Fruit fly (Drosophila melanogaster): ENCODE measurements around the gene CG7568.

Gene CG7568

DNA sequence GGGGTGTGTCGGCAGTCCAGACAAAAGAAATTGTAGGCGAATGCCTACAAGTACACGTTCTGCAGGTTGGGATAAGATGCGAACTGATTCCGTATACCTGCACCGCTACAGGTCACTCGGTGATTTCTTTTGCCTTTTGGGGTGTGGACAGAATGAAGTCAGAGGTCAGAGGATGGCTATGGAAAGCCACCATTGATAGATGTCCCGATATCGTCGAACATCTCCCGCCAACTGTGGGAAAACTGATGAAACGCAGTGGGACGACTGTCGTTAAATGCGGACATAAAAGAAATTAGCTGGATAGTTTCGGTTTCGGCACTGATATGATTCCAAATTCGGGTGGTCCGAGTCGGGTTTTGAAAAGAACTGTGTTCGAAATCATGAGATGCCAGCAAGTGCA is 13.9 kb downstream of the CG7568 start:
- TF ChIP-seq cnc (optimal IDR thresholded peaks at IDR 0.05) (no peak), tj (GFP tag; optimal IDR thresholded peaks at IDR 0.05) (no peak), CG5204 (GFP tag; optimal IDR thresholded peaks at IDR 0.05) (no peak), bab1 (GFP tag; optimal IDR thresholded peaks at IDR 0.05) (no peak), CG12768 (GFP tag; optimal IDR thresholded peaks at IDR 0.05) (no peak), CG14711 (tag; optimal IDR thresholded peaks at IDR 0.05) (no peak), CG7045 (GFP tag; optimal IDR thresholded peaks at IDR 0.05) (no peak), Clk (GFP tag; optimal IDR thresholded peaks at IDR 0.05) (no peak), Hr96 (GFP tag; optimal IDR thresholded peaks at IDR 0.05) (no peak), toe (GFP tag; optimal IDR thresholded peaks at IDR 0.05) (no peak), Mnt (GFP tag; optimal IDR thresholded peaks at IDR 0.05) (no peak), cic (GFP tag; optimal IDR thresholded peaks at IDR 0.05) (no peak), CG33017 (tag; optimal IDR thresholded peaks at IDR 0.05) (no peak), ovo (GFP tag; optimal IDR thresholded peaks at IDR 0.05) (no peak), Crg-1 (GFP tag; optimal IDR thresholded peaks at IDR 0.05) (no peak)

- no peak for TF ChIP-seq CG11617 (GFP tag; optimal IDR thresholded peaks at IDR 0.05)
- no peak for TF ChIP-seq CG12768 (GFP tag; optimal IDR thresholded peaks at IDR 0.05)
- TF ChIP-seq bab1 (GFP tag; optimal IDR thresholded peaks at IDR 0.05), result no peak
- TF ChIP-seq cnc (optimal IDR thresholded peaks at IDR 0.05), result no peak
- no peak for TF ChIP-seq pad (GFP tag; optimal IDR thresholded peaks at IDR 0.05)
- TF ChIP-seq CG7045 (GFP tag; optimal IDR thresholded peaks at IDR 0.05), result no peak
- no peak for TF ChIP-seq toe (GFP tag; optimal IDR thresholded peaks at IDR 0.05)
- TF ChIP-seq Crg-1 (GFP tag; optimal IDR thresholded peaks at IDR 0.05), result no peak
- TF ChIP-seq Hr96 (GFP tag; optimal IDR thresholded peaks at IDR 0.05), result no peak
- no peak for TF ChIP-seq Mnt (GFP tag; optimal IDR thresholded peaks at IDR 0.05)
- no peak for TF ChIP-seq ovo (GFP tag; optimal IDR thresholded peaks at IDR 0.05)
- no peak for TF ChIP-seq CG33017 (tag; optimal IDR thresholded peaks at IDR 0.05)
- TF ChIP-seq Clk (GFP tag; optimal IDR thresholded peaks at IDR 0.05), result no peak
Measured at dm6 chr3R:29585015-29585701, 15.5 kb downstream of the CG7568 start.

dm6 chr3R:29584266-29584665 is 16.4 kb downstream of the CG7568 start:
- TF ChIP-seq CG12768 (GFP tag; optimal IDR thresholded peaks at IDR 0.05) (no peak), cnc (optimal IDR thresholded peaks at IDR 0.05) (no peak), cic (GFP tag; optimal IDR thresholded peaks at IDR 0.05) (no peak), CG1620 (GFP tag; optimal IDR thresholded peaks at IDR 0.05) (no peak), CG7045 (GFP tag; optimal IDR thresholded peaks at IDR 0.05) (no peak), Mnt (GFP tag; optimal IDR thresholded peaks at IDR 0.05) (no peak), CG33017 (tag; optimal IDR thresholded peaks at IDR 0.05) (no peak), CG14711 (tag; optimal IDR thresholded peaks at IDR 0.05) (no peak), CG7101 (tag; optimal IDR thresholded peaks at IDR 0.05) (no peak), Clk (GFP tag; optimal IDR thresholded peaks at IDR 0.05) (no peak), bab1 (GFP tag; optimal IDR thresholded peaks at IDR 0.05) (no peak), kay (GFP tag; ENCODE audit: borderline replicate concordance) (no peak), pad (GFP tag; optimal IDR thresholded peaks at IDR 0.05) (no peak), CG11617 (GFP tag; optimal IDR thresholded peaks at IDR 0.05) (no peak), Hr96 (GFP tag; optimal IDR thresholded peaks at IDR 0.05) (no peak), CG5204 (GFP tag; optimal IDR thresholded peaks at IDR 0.05) (no peak), toe (GFP tag; optimal IDR thresholded peaks at IDR 0.05) (no peak)

DNA sequence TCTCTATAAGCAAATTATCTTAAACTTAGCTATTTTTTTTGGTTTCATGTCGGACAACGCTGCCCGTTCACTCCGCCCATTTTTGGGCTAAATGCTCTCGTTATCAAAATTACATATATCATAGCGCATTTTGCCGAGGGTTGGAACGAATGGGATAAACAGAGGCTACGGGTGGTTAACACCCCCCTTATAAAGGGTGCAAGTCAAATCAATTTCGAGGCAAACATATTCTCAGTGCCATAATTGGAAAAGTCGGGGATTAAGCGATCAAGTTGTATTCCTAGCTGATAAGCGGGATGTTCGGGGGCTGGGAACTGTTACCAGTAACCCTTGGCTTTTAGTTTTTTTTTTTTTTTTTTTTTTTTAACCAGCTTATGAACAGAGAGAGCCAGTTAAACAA is 17.4 kb downstream of the CG7568 start:
- TF ChIP-seq Crg-1 (GFP tag; optimal IDR thresholded peaks at IDR 0.05) (no peak), CG14711 (tag; optimal IDR thresholded peaks at IDR 0.05) (no peak), CG5204 (GFP tag; optimal IDR thresholded peaks at IDR 0.05) (no peak), Hr96 (GFP tag; optimal IDR thresholded peaks at IDR 0.05) (no peak), Clk (GFP tag; optimal IDR thresholded peaks at IDR 0.05) (no peak), CG11617 (GFP tag; optimal IDR thresholded peaks at IDR 0.05) (no peak)

dm6 chr3R:29581420-29581819 is 19.2 kb downstream of the CG7568 start:
- TF ChIP-seq tj (GFP tag; optimal IDR thresholded peaks at IDR 0.05), result no peak
- no peak for TF ChIP-seq kay (GFP tag; ENCODE audit: borderline replicate concordance)
- TF ChIP-seq Mnt (GFP tag; optimal IDR thresholded peaks at IDR 0.05), result no peak
- TF ChIP-seq CG33017 (tag; optimal IDR thresholded peaks at IDR 0.05), result no peak
- no peak for TF ChIP-seq CG7101 (tag; optimal IDR thresholded peaks at IDR 0.05)
- TF ChIP-seq cic (GFP tag; optimal IDR thresholded peaks at IDR 0.05), result no peak
- TF ChIP-seq toe (GFP tag; optimal IDR thresholded peaks at IDR 0.05), result no peak
- no peak for TF ChIP-seq Hr96 (GFP tag; optimal IDR thresholded peaks at IDR 0.05)
- no peak for TF ChIP-seq ovo (GFP tag; optimal IDR thresholded peaks at IDR 0.05)
- TF ChIP-seq pad (GFP tag; optimal IDR thresholded peaks at IDR 0.05), result no peak
- TF ChIP-seq cnc (optimal IDR thresholded peaks at IDR 0.05), result no peak
- no peak for TF ChIP-seq Crg-1 (GFP tag; optimal IDR thresholded peaks at IDR 0.05)
- no peak for TF ChIP-seq CG14711 (tag; optimal IDR thresholded peaks at IDR 0.05)
- no peak for TF ChIP-seq CG7045 (GFP tag; optimal IDR thresholded peaks at IDR 0.05)
- no peak for TF ChIP-seq CG5204 (GFP tag; optimal IDR thresholded peaks at IDR 0.05)
- no peak for TF ChIP-seq Clk (GFP tag; optimal IDR thresholded peaks at IDR 0.05)

DNA sequence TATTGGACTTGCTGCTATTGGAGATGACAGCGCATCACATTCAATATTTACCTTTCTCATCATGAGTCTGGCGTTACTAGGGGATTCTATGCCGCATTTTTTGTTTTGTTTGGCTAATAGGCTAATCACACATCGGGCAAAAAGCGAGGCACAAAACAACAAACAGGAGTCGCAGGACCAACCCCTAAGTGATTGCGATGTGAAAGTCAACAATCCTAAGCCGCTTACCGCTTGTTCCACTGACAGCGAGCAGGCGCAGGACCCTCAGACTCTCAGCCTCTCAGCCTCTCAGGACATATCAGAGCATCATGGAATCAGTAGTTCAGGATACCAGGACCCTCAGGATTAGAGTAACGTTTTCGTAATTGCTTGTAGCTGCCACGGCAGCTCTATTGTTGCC is 24.7 kb downstream of the CG7568 start:
- no peak for TF ChIP-seq CG7045 (GFP tag; optimal IDR thresholded peaks at IDR 0.05)
- no peak for TF ChIP-seq CG1620 (GFP tag; optimal IDR thresholded peaks at IDR 0.05)

Measured in whole organism, adult.